Fruit fly (Drosophila melanogaster): ENCODE results near the gene CG4281.

CG4281 gene

dm6 chrX:2043660-2044397, 21.1 kb downstream of the CG4281 start, which contains the start of gene CG4325:
CG4325 (minus strand) TSS chrX:2043818.
- TF ChIP-seq noc (tag; optimal IDR thresholded peaks at IDR 0.05) = no peak

- TF ChIP-seq noc (tag; optimal IDR thresholded peaks at IDR 0.05) = no peak
These were observed 22.7 kb downstream of the CG4281 start, which contains the start of the genes Actn and usp for dm6 chrX:2041981-2042847. Actn (minus strand) TSS chrX:2042311. usp (minus strand) TSS chrX:2042311.

DNA sequence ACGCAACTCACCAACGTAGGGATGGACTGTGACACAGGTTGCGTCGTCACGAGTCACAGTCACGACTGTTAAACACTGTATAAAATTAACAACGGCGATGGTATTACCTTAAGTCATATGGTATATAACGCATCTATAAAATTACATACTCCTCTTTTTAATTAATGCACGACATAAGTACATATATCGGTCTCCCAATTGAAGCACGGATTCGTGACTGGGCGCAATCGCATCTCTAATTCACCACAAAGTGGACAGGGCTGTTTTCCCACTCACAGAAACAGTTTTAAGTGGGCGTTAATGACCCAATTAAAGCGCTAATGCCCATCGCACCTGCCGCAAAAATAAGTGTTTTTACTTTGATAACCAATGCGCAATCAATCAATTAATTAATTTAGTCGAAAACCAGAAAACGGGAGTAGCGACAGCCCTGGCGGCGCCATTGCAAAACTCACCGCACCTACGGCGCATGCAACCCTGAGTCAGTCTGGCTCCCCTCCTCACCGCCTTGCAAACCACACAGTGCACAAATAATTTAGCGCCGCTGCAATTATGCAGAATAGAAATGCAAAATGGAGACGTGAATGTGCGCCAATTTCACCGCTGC, 23.5 kb downstream of the CG4281 start, which contains the start of gene CG4313:
Gene CG4313, plus strand, starts transcription at position 557 of the 607 bp plus-strand sequence.
- TF ChIP-seq noc (tag; optimal IDR thresholded peaks at IDR 0.05) = peak; percentile 65

dm6 chrX:2037605-2038004, 27.3 kb downstream of the CG4281 start:
- TF ChIP-seq noc (tag; optimal IDR thresholded peaks at IDR 0.05) = no peak

dm6 chrX:2036800-2037488, 28.0 kb downstream of the CG4281 start:
- TF ChIP-seq noc (tag; optimal IDR thresholded peaks at IDR 0.05) = peak; percentile 8

DNA sequence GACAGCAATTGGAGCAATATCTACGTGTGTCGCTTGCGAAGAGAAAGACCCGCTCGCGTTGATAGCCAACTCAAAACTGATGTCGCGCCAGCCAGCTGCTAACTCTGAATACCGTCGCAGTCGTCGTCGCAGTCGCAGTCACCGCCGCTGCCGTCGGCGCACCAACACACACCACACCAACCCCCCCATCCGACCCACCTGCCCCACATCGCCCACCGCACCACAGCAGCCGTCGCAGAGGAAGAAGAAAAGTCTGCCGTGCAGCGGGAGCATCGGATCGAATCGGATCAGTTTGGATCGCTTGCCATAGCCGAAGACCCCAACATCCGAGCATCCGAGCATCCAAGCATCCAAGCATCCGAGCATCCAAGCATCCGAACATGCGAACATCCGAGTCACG, 28.6 kb downstream of the CG4281 start:
- TF ChIP-seq noc (tag; optimal IDR thresholded peaks at IDR 0.05) = no peak

- TF ChIP-seq noc (tag; optimal IDR thresholded peaks at IDR 0.05) = no peak
These were observed 32.0 kb downstream of the CG4281 start for dm6 chrX:2032821-2033436.

DNA sequence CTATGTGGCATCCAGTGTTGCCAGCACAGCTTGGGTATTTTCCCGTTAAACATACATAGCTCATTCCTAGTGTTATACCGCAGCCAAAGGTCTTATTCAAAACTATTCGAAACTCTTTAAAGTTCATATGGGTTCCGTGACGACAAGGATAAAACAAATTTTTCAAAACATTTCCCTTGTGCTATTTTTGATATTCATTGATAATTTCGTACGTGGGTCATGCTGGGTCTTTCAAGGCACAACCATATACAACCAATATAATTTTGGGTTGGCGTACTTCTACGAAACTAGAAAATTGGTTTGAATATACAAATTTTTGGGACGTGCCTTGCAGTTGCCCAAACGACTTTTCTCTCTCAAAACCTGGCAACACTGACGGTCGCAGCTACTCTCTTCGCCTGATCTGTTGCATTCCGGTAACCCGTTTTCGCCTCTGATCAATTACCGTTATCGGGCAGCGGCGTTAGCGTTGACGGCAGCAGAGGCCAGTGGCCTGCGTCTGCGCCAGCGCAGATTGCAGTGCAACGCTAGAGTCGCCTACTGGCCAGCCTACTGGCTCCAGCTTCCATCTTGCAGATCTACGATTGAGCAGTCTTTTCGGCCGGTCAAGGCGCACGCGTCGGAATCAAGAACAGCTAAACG, 32.7 kb downstream of the CG4281 start:
- TF ChIP-seq noc (tag; optimal IDR thresholded peaks at IDR 0.05) = no peak

DNA sequence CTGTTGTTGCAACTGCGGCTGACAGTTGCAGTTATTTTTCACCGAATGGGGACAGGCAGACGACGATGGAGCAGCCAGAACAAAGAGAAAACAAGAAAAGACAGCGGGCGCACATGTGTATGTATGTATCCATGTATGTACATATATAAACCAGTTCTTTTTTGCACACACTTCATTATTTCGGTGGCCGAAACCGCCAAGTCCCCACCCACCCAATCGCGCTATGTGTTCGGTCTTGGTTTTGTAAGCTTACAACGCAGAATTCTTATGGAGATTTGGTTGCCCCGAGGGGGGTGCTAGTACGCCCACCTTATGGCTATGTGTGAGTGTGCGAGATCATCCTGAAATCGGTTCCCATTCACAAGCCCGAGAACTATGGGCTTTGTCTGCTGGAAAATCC, 33.6 kb downstream of the CG4281 start:
- no peak for TF ChIP-seq noc (tag; optimal IDR thresholded peaks at IDR 0.05)

- no peak for TF ChIP-seq noc (tag; optimal IDR thresholded peaks at IDR 0.05)
These were observed 40.1 kb downstream of the CG4281 start for dm6 chrX:2024819-2025218.

DNA sequence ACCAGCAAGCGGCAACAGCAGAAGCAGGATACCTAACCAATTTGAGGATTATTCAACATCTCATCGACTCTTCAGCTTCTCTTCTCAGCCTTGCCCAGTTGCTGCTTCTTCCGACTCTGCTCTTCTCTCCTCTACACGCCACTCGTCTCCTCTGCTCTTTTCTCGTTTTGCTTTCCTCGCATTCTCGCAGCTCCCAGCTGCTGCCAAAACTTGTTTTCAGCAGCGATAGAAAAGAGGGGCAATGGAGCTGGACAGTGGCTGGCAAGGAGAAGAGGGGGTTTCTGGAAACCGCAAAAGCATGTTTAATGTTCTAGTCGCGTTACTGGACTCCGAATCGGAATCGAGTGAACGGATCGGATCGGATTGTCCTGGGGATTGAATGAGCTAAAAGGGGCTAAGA, 51.6 kb downstream of the CG4281 start:
- TF ChIP-seq noc (tag; optimal IDR thresholded peaks at IDR 0.05) = no peak

dm6 chrX:2012837-2013236, 52.1 kb downstream of the CG4281 start:
- peak; percentile 80 for TF ChIP-seq noc (tag; optimal IDR thresholded peaks at IDR 0.05)

Data from whole organism, larva.